Fruit fly (Drosophila melanogaster) whole organism, embryonic: Measurements from ENCODE around the gene Pgd.

Experiments
- Atf6 ChIP-seq: fragments of 200-800 bp; sonication (Bioruptor generic); IDR thresholded peaks from 2 replicates; pipeline ENCODE4 v1.3.6; 2022; ENCODE audit warnings: missing biosample characterization, missing genetic modification characterization
- C15 ChIP-seq: fragments of 200-800 bp; sonication (Bioruptor generic); IDR thresholded peaks from 3 replicates; pipeline ENCODE4 v1.3.6; 2022; ENCODE audit warnings: missing biosample characterization, missing genetic modification characterization
- CG10366 ChIP-seq: fragments of 200-800 bp; sonication (Bioruptor generic); IDR thresholded peaks from 2 replicates; pipeline ENCODE4 v1.3.6; 2022; ENCODE audit warnings: missing biosample characterization, missing genetic modification characterization
- CG10565 ChIP-seq: fragments of 200-800 bp; sonication (Bioruptor generic); optimal IDR thresholded peaks from 3 replicates; lab custom pipeline; 2016; ENCODE audit warnings: missing biosample characterization, mild to moderate bottlenecking, missing genetic modification characterization
- CG11695 ChIP-seq: fragments of 200-800 bp; sonication (Bioruptor generic); IDR thresholded peaks from 3 replicates; pipeline ENCODE4 v1.3.6; 2022; ENCODE audit warnings: missing biosample characterization, missing genetic modification characterization
- CG14710 ChIP-seq: fragments of 200-800 bp; sonication (Bioruptor generic); optimal IDR thresholded peaks from 3 replicates; lab custom pipeline; 2019; ENCODE audit warnings: missing biosample characterization, mild to moderate bottlenecking, missing genetic modification characterization, moderate library complexity
- CG17568 ChIP-seq: fragments of 200-800 bp; sonication (Bioruptor generic); optimal IDR thresholded peaks from 2 replicates; lab custom pipeline; 2018; ENCODE audit warnings: missing biosample characterization, mild to moderate bottlenecking, missing genetic modification characterization, moderate library complexity
- CG17612 ChIP-seq: fragments of 200-800 bp; sonication (Bioruptor generic); IDR thresholded peaks from 2 replicates; pipeline ENCODE4 v1.3.6; 2022; ENCODE audit warnings: missing biosample characterization, missing genetic modification characterization
- CG1792 ChIP-seq: fragments of 200-800 bp; sonication (Bioruptor generic); optimal IDR thresholded peaks from 2 replicates; lab custom pipeline; 2016; ENCODE audit warnings: missing biosample characterization, missing genetic modification characterization
- CG32772 ChIP-seq: fragments of 200-800 bp; sonication (Bioruptor generic); IDR thresholded peaks from 2 replicates; pipeline ENCODE4 v1.3.6; 2022; ENCODE audit warnings: missing biosample characterization, missing genetic modification characterization
- CG3281 ChIP-seq: fragments of 200-800 bp; sonication (Bioruptor generic); optimal IDR thresholded peaks from 3 replicates; lab custom pipeline; 2017; ENCODE audit warnings: missing biosample characterization, mild to moderate bottlenecking, missing genetic modification characterization
- CG3407 ChIP-seq: fragments of 200-800 bp; sonication (Bioruptor generic); optimal IDR thresholded peaks from 2 replicates; lab custom pipeline; 2018; ENCODE audit warnings: missing biosample characterization, mild to moderate bottlenecking, missing genetic modification characterization
- CG4617 ChIP-seq: fragments of 200-800 bp; sonication (Bioruptor generic); optimal IDR thresholded peaks from 3 replicates; lab custom pipeline; 2016; ENCODE audit warnings: missing biosample characterization, missing genetic modification characterization, borderline replicate concordance
- CG4730 ChIP-seq: fragments of 200-800 bp; sonication (Bioruptor generic); IDR thresholded peaks from 2 replicates; pipeline ENCODE4 v1.3.6; 2022; ENCODE audit warnings: missing biosample characterization, missing genetic modification characterization
- CG6175 ChIP-seq: fragments of 200-800 bp; sonication (Bioruptor generic); IDR thresholded peaks from 3 replicates; pipeline ENCODE4 v1.3.6; 2022; ENCODE audit warnings: missing biosample characterization, missing genetic modification characterization
- CG6854 ChIP-seq: fragments of 200-800 bp; sonication (Bioruptor generic); optimal IDR thresholded peaks from 3 replicates; lab custom pipeline; 2017; ENCODE audit warnings: missing biosample characterization, mild to moderate bottlenecking, missing genetic modification characterization
- CG7786 ChIP-seq: fragments of 200-800 bp; sonication (Bioruptor generic); optimal IDR thresholded peaks from 2 replicates; lab custom pipeline; 2016; ENCODE audit warnings: missing biosample characterization, missing genetic modification characterization
- CG8290 ChIP-seq, 3 experiments: fragments of 200-800 bp; sonication (Bioruptor generic); optimal IDR thresholded peaks; 2 replicates each; lab custom pipeline; 2016 to 2019; ENCODE audit warnings: missing biosample characterization in 3 of 3, missing genetic modification characterization in 3 of 3, mild to moderate bottlenecking in 2 of 3, moderate library complexity in 1 of 3
- CG8765 ChIP-seq: fragments of 200-800 bp; sonication (Bioruptor generic); IDR thresholded peaks from 2 replicates; pipeline ENCODE4 v1.3.6; 2022; ENCODE audit warnings: missing biosample characterization, missing genetic modification characterization
- CTCF ChIP-seq: fragments of 200-800 bp; sonication (Bioruptor generic); optimal IDR thresholded peaks from 2 replicates; lab custom pipeline; 2017; ENCODE audit warnings: missing biosample characterization, mild to moderate bottlenecking, missing genetic modification characterization, moderate library complexity
- CkIIα-i1 ChIP-seq: fragments of 200-800 bp; sonication (Bioruptor generic); IDR thresholded peaks from 2 replicates; pipeline ENCODE4 v1.3.6; 2022; ENCODE audit warnings: missing biosample characterization, missing genetic modification characterization
- Dbx ChIP-seq: fragments of 200-800 bp; sonication (Bioruptor generic); IDR thresholded peaks from 3 replicates; pipeline ENCODE4 v1.3.6; 2022; ENCODE audit warnings: missing biosample characterization, missing genetic modification characterization
- Dip2 ChIP-seq: fragments of 200-800 bp; sonication (Bioruptor generic); IDR thresholded peaks from 2 replicates; pipeline ENCODE4 v1.3.6; 2022; ENCODE audit warnings: missing biosample characterization, missing genetic modification characterization
- Doc2 ChIP-seq: fragments of 200-800 bp; sonication (Bioruptor generic); IDR thresholded peaks from 2 replicates; pipeline ENCODE4 v1.3.6; 2022; ENCODE audit warnings: missing biosample characterization, missing genetic modification characterization
- Doc3 ChIP-seq: fragments of 200-800 bp; sonication (Bioruptor generic); IDR thresholded peaks from 3 replicates; pipeline ENCODE4 v1.3.6; 2022; ENCODE audit warnings: missing biosample characterization, missing genetic modification characterization; ENCODE audit not compliant: partially characterized antibody
- Drgx ChIP-seq: fragments of 200-800 bp; sonication (Bioruptor generic); IDR thresholded peaks from 2 replicates; pipeline ENCODE4 v1.3.6; 2022; ENCODE audit warnings: missing biosample characterization, missing genetic modification characterization
- Fer3 ChIP-seq: fragments of 200-800 bp; sonication (Bioruptor generic); optimal IDR thresholded peaks from 2 replicates; lab custom pipeline; 2018; ENCODE audit warnings: missing biosample characterization, mild to moderate bottlenecking, missing genetic modification characterization, moderate library complexity
- Hmx ChIP-seq: fragments of 200-800 bp; sonication (Bioruptor generic); optimal IDR thresholded peaks from 2 replicates; lab custom pipeline; 2016; ENCODE audit warnings: missing biosample characterization, missing genetic modification characterization
- Optix ChIP-seq: fragments of 200-800 bp; sonication (Bioruptor generic); IDR thresholded peaks from 3 replicates; pipeline ENCODE4 v1.3.6; 2022; ENCODE audit warnings: missing biosample characterization, missing genetic modification characterization
- Scr ChIP-seq: fragments of 200-800 bp; sonication (Bioruptor generic); IDR thresholded peaks from 2 replicates; pipeline ENCODE4 v1.3.6; 2022; ENCODE audit warnings: missing biosample characterization, missing genetic modification characterization; ENCODE audit not compliant: partially characterized antibody
- Six4 ChIP-seq: fragments of 200-800 bp; sonication (Bioruptor generic); optimal IDR thresholded peaks from 2 replicates; lab custom pipeline; 2016; ENCODE audit warnings: missing biosample characterization, missing genetic modification characterization
- Sox102F ChIP-seq: fragments of 200-800 bp; sonication (Bioruptor generic); optimal IDR thresholded peaks from 2 replicates; lab custom pipeline; 2018; ENCODE audit warnings: missing biosample characterization, mild to moderate bottlenecking, missing genetic modification characterization, moderate library complexity
- TFAM ChIP-seq: fragments of 200-800 bp; sonication (Bioruptor generic); optimal IDR thresholded peaks from 2 replicates; lab custom pipeline; 2017; ENCODE audit warnings: missing biosample characterization, missing genetic modification characterization, inconsistent platforms
- ara ChIP-seq: fragments of 200-800 bp; sonication (Bioruptor generic); IDR thresholded peaks from 2 replicates; pipeline ENCODE4 v1.3.6; 2022; ENCODE audit warnings: missing biosample characterization, missing genetic modification characterization
- dysf ChIP-seq: fragments of 200-800 bp; sonication (Bioruptor generic); IDR thresholded peaks from 3 replicates; pipeline ENCODE4 v1.3.6; 2022; ENCODE audit warnings: missing biosample characterization, missing genetic modification characterization
- ems ChIP-seq: fragments of 200-800 bp; sonication (Bioruptor generic); optimal IDR thresholded peaks from 3 replicates; lab custom pipeline; 2016; ENCODE audit warnings: missing biosample characterization, missing genetic modification characterization
- gsb-n ChIP-seq: fragments of 200-800 bp; sonication (Bioruptor generic); optimal IDR thresholded peaks from 3 replicates; lab custom pipeline; 2018; ENCODE audit warnings: missing biosample characterization, mild to moderate bottlenecking, missing genetic modification characterization
- inv ChIP-seq: fragments of 200-800 bp; sonication (Bioruptor generic); IDR thresholded peaks from 2 replicates; pipeline ENCODE4 v1.3.6; 2022; ENCODE audit warnings: missing biosample characterization, missing genetic modification characterization; ENCODE audit not compliant: partially characterized antibody
- kay ChIP-seq: fragments of 200-800 bp; sonication (Bioruptor generic); optimal IDR thresholded peaks from 2 replicates; lab custom pipeline; 2016; ENCODE audit warnings: missing biosample characterization, missing genetic modification characterization
- lmd ChIP-seq: fragments of 200-800 bp; sonication (Bioruptor generic); IDR thresholded peaks from 2 replicates; pipeline ENCODE4 v1.3.6; 2022; ENCODE audit warnings: missing biosample characterization, missing genetic modification characterization
- otp ChIP-seq: fragments of 200-800 bp; sonication (Bioruptor generic); IDR thresholded peaks from 3 replicates; pipeline ENCODE4, ENCODE4 v1.3.6; 2022; ENCODE audit warnings: missing biosample characterization, missing genetic modification characterization
- pfk ChIP-seq: fragments of 200-800 bp; sonication (Bioruptor generic); optimal IDR thresholded peaks from 2 replicates; lab custom pipeline; 2018; ENCODE audit warnings: missing biosample characterization, mild to moderate bottlenecking, missing genetic modification characterization, moderate library complexity
- prd ChIP-seq, 3 experiments: fragments of >200 bp in 2 of 3; fragments of 200-800 bp in 1 of 3; sonication (Bioruptor generic) in 1 of 3; optimal IDR thresholded peaks in 2 of 3; IDR thresholded peaks in 1 of 3; 2 replicates in 2 of 3; 3 replicates in 1 of 3; pipeline versions ENCODE4 v1.3.6 to Lab custom; 2017 to 2022; ENCODE audit warnings: missing biosample characterization in 1 of 3, missing genetic modification characterization in 1 of 3
- psq ChIP-seq: fragments of 200-800 bp; sonication (Bioruptor generic); optimal IDR thresholded peaks from 2 replicates; lab custom pipeline; 2017; ENCODE audit warnings: missing biosample characterization, missing genetic modification characterization
- row ChIP-seq: fragments of 200-800 bp; sonication (Bioruptor generic); IDR thresholded peaks from 3 replicates; pipeline ENCODE4 v1.3.6; 2022; ENCODE audit warnings: missing biosample characterization, missing genetic modification characterization
- sr ChIP-seq: fragments of 200-800 bp; sonication (Bioruptor generic); IDR thresholded peaks from 3 replicates; pipeline ENCODE4 v1.3.6; 2022; ENCODE audit warnings: missing biosample characterization, missing genetic modification characterization
- tio ChIP-seq: fragments of 200-800 bp; sonication (Bioruptor generic); optimal IDR thresholded peaks from 2 replicates; lab custom pipeline; 2017; ENCODE audit warnings: missing biosample characterization, missing genetic modification characterization, inconsistent platforms
- vfl ChIP-seq: fragments of 200-800 bp; sonication (Bioruptor generic); optimal IDR thresholded peaks from 2 replicates; lab custom pipeline; 2016; ENCODE audit warnings: missing biosample characterization, missing genetic modification characterization
- wor ChIP-seq: fragments of 200-800 bp; sonication (Bioruptor generic); IDR thresholded peaks from 2 replicates; pipeline ENCODE4 v1.3.6; 2022; ENCODE audit warnings: missing biosample characterization, missing genetic modification characterization
- zfh1 ChIP-seq: fragments of 200-800 bp; sonication (Bioruptor generic); IDR thresholded peaks from 3 replicates; pipeline ENCODE4 v1.3.6; 2022; ENCODE audit warnings: missing biosample characterization, missing genetic modification characterization

Pgd gene

DNA sequence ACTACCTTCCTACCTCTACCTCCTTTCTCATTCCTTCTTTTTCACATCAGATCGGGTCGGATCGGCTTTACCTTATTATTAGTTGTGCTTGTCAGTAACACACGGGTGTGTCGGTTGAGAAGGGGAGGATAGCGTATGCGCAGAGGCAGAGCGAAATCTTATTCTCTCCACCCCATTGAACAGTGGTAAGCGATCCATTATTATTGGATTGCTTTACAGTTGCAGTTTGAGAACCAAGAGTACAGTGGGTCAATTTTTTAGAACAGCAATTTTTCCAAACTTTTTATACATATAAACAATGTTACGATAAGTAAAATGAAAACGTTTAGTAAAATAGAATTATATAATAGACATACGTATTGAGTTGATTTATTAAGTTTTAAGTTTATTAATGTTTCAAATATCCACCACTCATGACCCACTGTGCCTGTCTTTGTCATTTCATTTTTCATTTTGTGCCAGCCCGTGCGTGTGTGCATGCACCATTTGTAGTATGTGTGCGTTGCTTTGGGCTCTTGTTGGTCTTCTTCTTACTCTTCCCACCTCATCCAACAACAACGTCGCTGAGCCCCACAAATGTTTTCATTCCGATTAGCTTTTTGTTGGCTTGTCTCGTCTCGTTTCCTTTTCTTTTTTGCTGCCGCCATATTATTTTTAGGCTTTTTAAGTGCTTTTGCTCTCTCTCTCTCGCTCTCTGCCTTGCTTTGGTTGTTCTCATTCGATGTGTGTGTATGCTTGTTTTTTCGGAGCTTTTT lies 7.2 kb upstream of the Pgd start (continued):
- peak; percentile 96 for TF ChIP-seq ems
- peak; percentile 91 for TF ChIP-seq Hmx
- peak; percentile 96 for TF ChIP-seq vfl (GFP tag; lab: Kevin White, UChicago)
- peak; percentile 98 for TF ChIP-seq CG3407
- TF ChIP-seq CG4730 (GFP tag; lab: Robert Waterston, UW), result peak; percentile 98
- TF ChIP-seq Drgx (GFP tag; lab: Robert Waterston, UW), result peak; percentile 98
- peak; percentile 93 for TF ChIP-seq Optix (GFP tag; lab: Robert Waterston, UW)
- TF ChIP-seq otp, result peak; percentile 97
- peak; percentile 94 for TF ChIP-seq kay
- TF ChIP-seq sr (GFP tag; lab: Robert Waterston, UW), result peak; percentile 81; the same call in 2 of the 3 replicates
- peak; percentile 95 for TF ChIP-seq Doc2 (GFP tag; lab: Robert Waterston, UW)
- TF ChIP-seq CG8290 (GFP tag; optimal IDR thresholded peaks at IDR 0.05; lab: Kevin White, UChicago), result peak; percentile 96
- TF ChIP-seq CG8290 (tag; optimal IDR thresholded peaks at IDR 0.05; lab: Kevin White, UChicago), result peak; percentile 88 to 94
- TF ChIP-seq Sox102F (GFP tag; lab: Kevin White, UChicago), result peak; percentile 99
- TF ChIP-seq psq (GFP tag; lab: Kevin White, UChicago), result peak; percentile 91
- TF ChIP-seq Scr, result peak; percentile 64
- TF ChIP-seq CTCF (GFP tag; lab: Kevin White, UChicago), result peak; percentile 79
- peak; percentile 82 for TF ChIP-seq Dip2 (GFP tag; lab: Robert Waterston, UW)
- TF ChIP-seq Fer3 (tag; lab: Kevin White, UChicago), result peak; percentile 99
- TF ChIP-seq lmd (GFP tag; lab: Robert Waterston, UW), result peak; percentile 99
- no peak for TF ChIP-seq Doc3 (GFP tag; lab: Robert Waterston, UW)
- peak; percentile 75 for TF ChIP-seq pfk
- TF ChIP-seq CG17568 (GFP tag; lab: Kevin White, UChicago), result peak; percentile 99
- TF ChIP-seq CG3281, result peak; percentile 99
- peak; percentile 98 for TF ChIP-seq CG14710 (tag; lab: Kevin White, UChicago)
- peak; percentile 98 for TF ChIP-seq CG32772 (GFP tag; lab: Robert Waterston, UW)
- peak; percentile 96 for TF ChIP-seq CG10565 (GFP tag; lab: Kevin White, UChicago)
- peak; percentile 99 for TF ChIP-seq zfh1 (GFP tag; lab: Robert Waterston, UW)
- peak; percentile 99 for TF ChIP-seq tio (GFP tag; lab: Kevin White, UChicago)
- TF ChIP-seq CG10366 (GFP tag; lab: Robert Waterston, UW), result peak; percentile 97
- TF ChIP-seq CG4617 (GFP tag; lab: Kevin White, UChicago), result peak; percentile 94
- peak; percentile 99 for TF ChIP-seq ara
- peak; percentile 99 for TF ChIP-seq row (GFP tag; lab: Robert Waterston, UW)
- peak; percentile 99 for TF ChIP-seq gsb-n (tag; lab: Kevin White, UChicago)
- peak; percentile 89 for TF ChIP-seq CkIIα-i1
- peak; percentile 99 for TF ChIP-seq wor
- TF ChIP-seq CG17612 (GFP tag; lab: Robert Waterston, UW), result peak; percentile 97
- peak; percentile 98 for TF ChIP-seq CG8765 (GFP tag; lab: Robert Waterston, UW)
- no peak for TF ChIP-seq prd (optimal IDR thresholded peaks at IDR 0.05; lab: Kevin White, UChicago)
- TF ChIP-seq prd (GFP tag; IDR thresholded peaks at IDR 0.05; lab: Robert Waterston, UW), result peak; percentile 99
- TF ChIP-seq Atf6 (GFP tag; lab: Robert Waterston, UW), result peak; percentile 99
- TF ChIP-seq CG6175, result peak; percentile 96
- peak; percentile 99 for TF ChIP-seq CG6854
- peak; percentile 66 for TF ChIP-seq inv (GFP tag; lab: Robert Waterston, UW)
- peak; percentile 100 for TF ChIP-seq CG11695 (GFP tag; lab: Robert Waterston, UW)
- peak; percentile 95 for TF ChIP-seq CG7786 (GFP tag; lab: Kevin White, UChicago)
- peak; percentile 96 for TF ChIP-seq TFAM (GFP tag; lab: Kevin White, UChicago)
- TF ChIP-seq Dbx (GFP tag; lab: Robert Waterston, UW), result peak; percentile 99
- TF ChIP-seq dysf (GFP tag; lab: Robert Waterston, UW), result peak; percentile 99
- TF ChIP-seq Six4 (GFP tag; lab: Kevin White, UChicago), result peak; percentile 98
- TF ChIP-seq C15 (GFP tag; lab: Robert Waterston, UW), result peak; percentile 97
- peak; percentile 75 for TF ChIP-seq CG1792 (GFP tag; lab: Kevin White, UChicago)
